Worm (Caenorhabditis elegans) whole organism, L3 larva: Measurements from ENCODE around the gene cht-1.

ENCODE experiments used
- elt-2 ChIP-seq: sonication (generic microtip); optimal IDR thresholded peaks from 2 replicates; lab custom pipeline; 2016; ENCODE audit warnings: missing genetic modification reagents, mild to moderate bottlenecking, missing genetic modification characterization, missing compliant biosample characterization
- lin-15B ChIP-seq: fragments of 150-350 bp; optimal IDR thresholded peaks from 2 replicates; lab custom pipeline; 2014; ENCODE audit warnings: missing biosample characterization, missing genetic modification characterization
- mdl-1 ChIP-seq: fragments of 150-350 bp; optimal IDR thresholded peaks from 2 replicates; lab custom pipeline; 2014; ENCODE audit warnings: missing biosample characterization, missing genetic modification characterization
- nhr-237 ChIP-seq: fragments of 150-350 bp; optimal IDR thresholded peaks from 2 replicates; lab custom pipeline; 2014; ENCODE audit warnings: missing biosample characterization, missing genetic modification characterization
- nhr-67 ChIP-seq: fragments of 150-350 bp; optimal IDR thresholded peaks from 2 replicates; lab custom pipeline; 2014; ENCODE audit warnings: missing biosample characterization, missing genetic modification characterization
- nhr-77 ChIP-seq: fragments of 150-350 bp; optimal IDR thresholded peaks from 2 replicates; lab custom pipeline; 2014; ENCODE audit warnings: missing biosample characterization, missing genetic modification characterization
- pha-4 ChIP-seq: fragments of 150-350 bp; optimal IDR thresholded peaks from 2 replicates; lab custom pipeline; 2014; ENCODE audit warnings: missing biosample characterization, missing genetic modification reagents, missing genetic modification characterization
- pqm-1 ChIP-seq: fragments of 150-350 bp; optimal IDR thresholded peaks from 2 replicates; lab custom pipeline; 2017; ENCODE audit warnings: missing biosample characterization, missing genetic modification characterization, inconsistent platforms
- sea-2 ChIP-seq: fragments of 150-350 bp; sonication (generic microtip); optimal IDR thresholded peaks from 4 replicates; lab custom pipeline; 2014; ENCODE audit warnings: missing biosample characterization, missing genetic modification reagents, missing genetic modification characterization
- unc-39 ChIP-seq: sonication (generic microtip); optimal IDR thresholded peaks from 4 replicates; lab custom pipeline; 2017; ENCODE audit warnings: missing biosample characterization, missing genetic modification characterization

- no peak for TF ChIP-seq lin-15B (tag; lab: Kevin White, UChicago)
- no peak for TF ChIP-seq pqm-1 (tag; lab: Kevin White, UChicago)
- TF ChIP-seq sea-2 (GFP tag; lab: Kevin White, UChicago), result no peak
- no peak for TF ChIP-seq mdl-1 (tag; lab: Kevin White, UChicago)
- TF ChIP-seq elt-2 (tag; lab: Kevin White, UChicago), result no peak
- no peak for TF ChIP-seq nhr-67 (tag; lab: Kevin White, UChicago)
- no peak for TF ChIP-seq nhr-237 (tag; lab: Kevin White, UChicago)
- TF ChIP-seq nhr-77, result no peak
- TF ChIP-seq pha-4 (tag; lab: Kevin White, UChicago), result no peak
- TF ChIP-seq unc-39, result no peak
Observed at ce11 chrX:3369442-3369841, 30.4 kb downstream of the cht-1 start.
